Fruit fly (Drosophila melanogaster) whole organism, pupa: ENCODE results near the gene CG5639.

ENCODE experiments used
- CG34367 ChIP-seq: fragments of 200-800 bp; sonication (Bioruptor generic); optimal IDR thresholded peaks from 2 replicates; lab custom pipeline; 2018; ENCODE audit warnings: missing biosample characterization, mild to moderate bottlenecking, missing genetic modification characterization
- Pif1A ChIP-seq: fragments of 200-800 bp; sonication (Bioruptor generic); optimal IDR thresholded peaks from 3 replicates; lab custom pipeline; 2016; ENCODE audit warnings: missing biosample characterization, missing genetic modification characterization

dm6 chr3R:27558660-27559319 is 37.1 kb downstream of the CG5639 start, which contains the start of gene Klp98A:
- TF ChIP-seq Pif1A (GFP tag; lab: Kevin White, UChicago) (no peak), CG34367 (tag; lab: Kevin White, UChicago) (no peak)
